Worm (Caenorhabditis elegans) whole organism, young adult: Measurements from ENCODE around the gene str-140.

Experiments
- F10E7.11 ChIP-seq: sonication (generic microtip); optimal IDR thresholded peaks from 2 replicates; lab custom pipeline; 2017; ENCODE audit warnings: mild to moderate bottlenecking, missing genetic modification characterization, moderate library complexity, missing compliant biosample characterization
- F37B4.10 ChIP-seq: fragments of 200-800 bp; sonication (Bioruptor generic); IDR thresholded peaks from 2 replicates; pipeline ENCODE4 v1.3.6; 2022; ENCODE audit warnings: missing genetic modification characterization, missing compliant biosample characterization
- F39B2.1 ChIP-seq: fragments of 200-800 bp; sonication (Bioruptor generic); IDR thresholded peaks from 2 replicates; pipeline ENCODE4 v1.3.6; 2022; ENCODE audit warnings: missing genetic modification reagents, missing genetic modification characterization, missing compliant biosample characterization
- F57C9.4 ChIP-seq: sonication (generic microtip); optimal IDR thresholded peaks from 2 replicates; lab custom pipeline; 2017; ENCODE audit warnings: mild to moderate bottlenecking, missing genetic modification characterization, missing compliant biosample characterization
- K11D2.4 ChIP-seq: fragments of 200-800 bp; sonication (Bioruptor generic); IDR thresholded peaks from 2 replicates; pipeline ENCODE4 v1.3.6; 2022; ENCODE audit warnings: missing genetic modification reagents, missing genetic modification characterization, missing compliant biosample characterization
- Y53F4B.3 ChIP-seq: fragments of 200-800 bp; sonication (Bioruptor generic); IDR thresholded peaks from 2 replicates; pipeline ENCODE4 v1.3.6; 2022; ENCODE audit warnings: missing genetic modification reagents, missing genetic modification characterization, missing compliant biosample characterization
- Y56A3A.18 ChIP-seq: fragments of 200-800 bp; sonication (Bioruptor generic); IDR thresholded peaks from 2 replicates; pipeline ENCODE4 v1.3.6; 2022; ENCODE audit warnings: missing genetic modification reagents, missing genetic modification characterization, missing compliant biosample characterization
- ama-1 ChIP-seq, 3 experiments: fragments of 150-350 bp in 1 of 3; sonication (generic microtip) in 2 of 3; optimal IDR thresholded peaks; 2 replicates each; lab custom pipeline; 2014 to 2018; ENCODE audit warnings: missing biosample characterization in 2 of 3, missing genetic modification characterization in 2 of 3, missing genetic modification reagents in 2 of 3
- aptf-2 ChIP-seq: fragments of 200-800 bp; sonication (Bioruptor generic); conservative IDR thresholded peaks from 2 replicates; pipeline ENCODE4 v1.3.6; 2022; ENCODE audit warnings: missing genetic modification reagents, missing genetic modification characterization, missing compliant biosample characterization
- atf-7 ChIP-seq: sonication (generic microtip); optimal IDR thresholded peaks from 2 replicates; lab custom pipeline; 2017; ENCODE audit warnings: mild to moderate bottlenecking, missing genetic modification characterization, missing compliant biosample characterization
- ceh-79 ChIP-seq: sonication (generic microtip); optimal IDR thresholded peaks from 2 replicates; lab custom pipeline; 2017; ENCODE audit warnings: mild to moderate bottlenecking, missing genetic modification characterization, missing compliant biosample characterization
- ceh-91 ChIP-seq: fragments of 200-800 bp; sonication (Bioruptor generic); IDR thresholded peaks from 2 replicates; pipeline ENCODE4 v1.3.6; 2022; ENCODE audit warnings: missing genetic modification reagents, missing genetic modification characterization, missing compliant biosample characterization
- chd-7 ChIP-seq: sonication (generic microtip); optimal IDR thresholded peaks from 2 replicates; lab custom pipeline; 2016; ENCODE audit warnings: mild to moderate bottlenecking, missing genetic modification characterization, moderate library complexity, missing compliant biosample characterization
- egrh-3 ChIP-seq: fragments of 200-800 bp; sonication (Bioruptor generic); IDR thresholded peaks from 2 replicates; pipeline ENCODE4 v1.3.6; 2022; ENCODE audit warnings: missing genetic modification reagents, missing genetic modification characterization, missing compliant biosample characterization
- ets-4 ChIP-seq: fragments of 200-800 bp; sonication (Bioruptor generic); optimal IDR thresholded peaks from 2 replicates; lab custom pipeline; 2018; ENCODE audit warnings: mild to moderate bottlenecking, missing genetic modification characterization, missing compliant biosample characterization
- him-1 ChIP-seq: sonication (generic microtip); optimal IDR thresholded peaks from 2 replicates; lab custom pipeline; 2016; ENCODE audit warnings: missing genotype, missing genetic modification reagents, missing genetic modification characterization, missing compliant biosample characterization
- hlh-26 ChIP-seq: fragments of 200-800 bp; sonication (Bioruptor generic); conservative IDR thresholded peaks from 2 replicates; pipeline ENCODE4 v1.3.6; 2022; ENCODE audit warnings: missing genetic modification reagents, missing genetic modification characterization, missing compliant biosample characterization
- hmg-20 ChIP-seq: fragments of 200-800 bp; sonication (Bioruptor generic); IDR thresholded peaks from 2 replicates; pipeline ENCODE4 v1.3.6; 2022; ENCODE audit warnings: missing genetic modification reagents, missing genetic modification characterization, missing compliant biosample characterization
- lag-1 ChIP-seq: fragments of 200-800 bp; sonication (Bioruptor generic); IDR thresholded peaks from 2 replicates; pipeline ENCODE4 v1.3.6; 2022; ENCODE audit warnings: missing genetic modification reagents, missing genetic modification characterization, missing compliant biosample characterization
- let-526 ChIP-seq: fragments of 200-800 bp; sonication (Bioruptor generic); IDR thresholded peaks from 2 replicates; pipeline ENCODE4 v1.3.6; 2022; ENCODE audit warnings: missing genetic modification reagents, missing genetic modification characterization, missing compliant biosample characterization
- lin-35 ChIP-seq, 3 experiments: fragments of 150-350 bp in 2 of 3; sonication (generic microtip) in 1 of 3; optimal IDR thresholded peaks; 2 replicates each; lab custom pipeline; 2014 to 2018; ENCODE audit warnings: missing biosample characterization in 3 of 3, missing genetic modification characterization in 3 of 3, missing genetic modification reagents in 3 of 3
- mel-28 ChIP-seq: sonication (generic microtip); optimal IDR thresholded peaks from 2 replicates; lab custom pipeline; 2016; ENCODE audit warnings: borderline replicate concordance, mild to moderate bottlenecking, missing genetic modification characterization, missing compliant biosample characterization
- mxl-1 ChIP-seq: sonication (generic microtip); optimal IDR thresholded peaks from 2 replicates; lab custom pipeline; 2016; ENCODE audit warnings: missing genetic modification characterization, missing compliant biosample characterization
- nfya-1 ChIP-seq: sonication (generic microtip); optimal IDR thresholded peaks from 2 replicates; lab custom pipeline; 2017; ENCODE audit warnings: antibody characterized with exemption, missing compliant biosample characterization, missing genetic modification characterization, borderline replicate concordance; ENCODE audit not compliant: insufficient read depth
- nhr-120 ChIP-seq: fragments of 200-800 bp; sonication (Bioruptor generic); IDR thresholded peaks from 2 replicates; pipeline ENCODE4 v1.3.6; 2022; ENCODE audit warnings: missing genetic modification characterization, missing compliant biosample characterization
- nhr-179 ChIP-seq: sonication (generic microtip); optimal IDR thresholded peaks from 2 replicates; lab custom pipeline; 2016; ENCODE audit warnings: mild to moderate bottlenecking, missing genetic modification characterization, missing compliant biosample characterization
- nhr-27 ChIP-seq: fragments of 200-800 bp; sonication (Bioruptor generic); optimal IDR thresholded peaks from 2 replicates; lab custom pipeline; 2018; ENCODE audit warnings: mild to moderate bottlenecking, missing genetic modification characterization, moderate library complexity, missing compliant biosample characterization
- rec-8 ChIP-seq, 2 experiments: sonication (generic microtip); optimal IDR thresholded peaks; 2 replicates each; lab custom pipeline; 2016; ENCODE audit warnings: mild to moderate bottlenecking in 2 of 2, missing genetic modification characterization in 2 of 2, missing genetic modification reagents in 2 of 2, missing genotype in 2 of 2, missing biosample characterization in 1 of 2, missing compliant biosample characterization in 1 of 2, moderate library complexity in 1 of 2
- snpc-1.3 ChIP-seq: sonication (generic microtip); optimal IDR thresholded peaks from 2 replicates; lab custom pipeline; 2017; ENCODE audit warnings: missing genetic modification characterization, mild to moderate bottlenecking, missing compliant biosample characterization, antibody characterized with exemption, moderate library complexity, missing genotype, missing genetic modification reagents; ENCODE audit not compliant: insufficient read depth
- snpc-4 ChIP-seq, 5 experiments: fragments of 150-350 bp in 1 of 5; sonication (generic microtip) in 4 of 5; optimal IDR thresholded peaks; 2 replicates each; lab custom pipeline; 2014 to 2018; ENCODE audit warnings: missing genetic modification characterization in 5 of 5, missing biosample characterization in 3 of 5, antibody characterized with exemption in 2 of 5, mild to moderate bottlenecking in 2 of 5, missing compliant biosample characterization in 2 of 5, missing genotype in 2 of 5, moderate library complexity in 2 of 5, missing genetic modification reagents in 1 of 5
- somi-1 ChIP-seq: fragments of 200-800 bp; sonication (Bioruptor generic); optimal IDR thresholded peaks from 2 replicates; lab custom pipeline; 2018; ENCODE audit warnings: mild to moderate bottlenecking, missing genetic modification characterization, missing compliant biosample characterization
- tbx-9 ChIP-seq: sonication (generic microtip); optimal IDR thresholded peaks from 2 replicates; lab custom pipeline; 2016; ENCODE audit warnings: borderline replicate concordance, missing genetic modification characterization, inconsistent platforms, missing compliant biosample characterization
- ztf-18 ChIP-seq: sonication (generic microtip); optimal IDR thresholded peaks from 2 replicates; lab custom pipeline; 2016; ENCODE audit warnings: missing genotype, mild to moderate bottlenecking, missing genetic modification characterization, missing compliant biosample characterization
- ztf-28 ChIP-seq: fragments of 200-800 bp; sonication (Bioruptor generic); IDR thresholded peaks from 2 replicates; pipeline ENCODE4 v1.3.6; 2022; ENCODE audit warnings: missing genetic modification reagents, missing genetic modification characterization, missing compliant biosample characterization
- ztf-6 ChIP-seq: fragments of 200-800 bp; sonication (Bioruptor generic); IDR thresholded peaks from 2 replicates; pipeline ENCODE4 v1.3.6; 2022; ENCODE audit warnings: missing genetic modification reagents, missing genetic modification characterization, missing compliant biosample characterization

str-140 gene

ce11 chrV:8067800-8068199 lies at the start of gene str-140:
Gene str-140 (minus strand): TSS chrV:8067900.
- TF ChIP-seq ama-1 (optimal IDR thresholded peaks at IDR 0.05; lab: Kevin White, UChicago) (no peak), ama-1 (GFP tag; optimal IDR thresholded peaks at IDR 0.05; lab: Kevin White, UChicago) (no peak), somi-1 (no peak), let-526 (GFP tag; lab: Robert Waterston, UW) (no peak), ztf-18 (tag; lab: Kevin White, UChicago) (no peak), him-1 (tag; lab: Kevin White, UChicago) (no peak), nhr-179 (no peak), F39B2.1 (GFP tag; lab: Robert Waterston, UW) (no peak), chd-7 (no peak), ceh-79 (tag; lab: Kevin White, UChicago) (no peak), snpc-4 (GFP tag; optimal IDR thresholded peaks at IDR 0.05; lab: Kevin White, UChicago) (no peak), snpc-4 (tag; optimal IDR thresholded peaks at IDR 0.05; lab: Kevin White, UChicago) (no peak), nhr-120 (GFP tag; lab: Robert Waterston, UW) (no peak), ztf-28 (GFP tag; lab: Robert Waterston, UW) (no peak), mel-28 (no peak)

- TF ChIP-seq hmg-20: no peak
- no peak for TF ChIP-seq Y53F4B.3 (GFP tag; lab: Robert Waterston, UW)
- no peak for TF ChIP-seq nhr-27 (tag; lab: Kevin White, UChicago)
- no peak for TF ChIP-seq snpc-1.3
- TF ChIP-seq ets-4 (GFP tag; lab: Kevin White, UChicago): no peak
- TF ChIP-seq somi-1: no peak
- TF ChIP-seq rec-8 (tag; optimal IDR thresholded peaks at IDR 0.05; lab: Kevin White, UChicago): no peak
Measured at ce11 chrV:8114542-8114941, 46.8 kb upstream of the str-140 start.

- TF ChIP-seq lin-35 (GFP tag; optimal IDR thresholded peaks at IDR 0.05; lab: Kevin White, UChicago): no peak
- TF ChIP-seq lag-1: no peak
- TF ChIP-seq aptf-2: no peak
- no peak for TF ChIP-seq hmg-20
- TF ChIP-seq ztf-6 (GFP tag; lab: Robert Waterston, UW): no peak
- no peak for TF ChIP-seq F57C9.4 (tag; lab: Kevin White, UChicago)
- TF ChIP-seq hlh-26 (GFP tag; lab: Robert Waterston, UW): no peak
- no peak for TF ChIP-seq tbx-9 (tag; lab: Kevin White, UChicago)
- TF ChIP-seq mxl-1 (tag; lab: Kevin White, UChicago): no peak
- TF ChIP-seq K11D2.4 (GFP tag; lab: Robert Waterston, UW): no peak
- no peak for TF ChIP-seq atf-7 (tag; lab: Kevin White, UChicago)
- no peak for TF ChIP-seq F37B4.10 (GFP tag; lab: Robert Waterston, UW)
- no peak for TF ChIP-seq egrh-3 (GFP tag; lab: Robert Waterston, UW)
- TF ChIP-seq ceh-91: no peak
- no peak for TF ChIP-seq nfya-1 (tag; lab: Kevin White, UChicago)
- TF ChIP-seq nhr-27 (tag; lab: Kevin White, UChicago): no peak
- TF ChIP-seq F10E7.11 (tag; lab: Kevin White, UChicago): no peak
- TF ChIP-seq ztf-28 (GFP tag; lab: Robert Waterston, UW): no peak
- TF ChIP-seq Y56A3A.18: no peak
Measured at ce11 chrV:8110816-8111215, 43.1 kb upstream of the str-140 start.
